Fruit fly (Drosophila melanogaster) whole organism, wandering third instar larva: ENCODE measurements around the gene nAChRalpha5.

Experiments
- CG32264 ChIP-seq: fragments of 200-800 bp; sonication (Bioruptor generic); optimal IDR thresholded peaks from 2 replicates; lab custom pipeline; 2016; ENCODE audit warnings: missing biosample characterization, missing genetic modification characterization
- CrebA ChIP-seq: fragments of 200-800 bp; sonication (Bioruptor generic); optimal IDR thresholded peaks from 2 replicates; lab custom pipeline; 2016; ENCODE audit warnings: missing biosample characterization, mild to moderate bottlenecking, missing genetic modification characterization, borderline replicate concordance
- Dfd ChIP-seq: fragments of >200 bp; optimal IDR thresholded peaks from 2 replicates; lab custom pipeline; 2017; ENCODE audit warnings: missing biosample characterization, missing genetic modification characterization
- Dif ChIP-seq: fragments of 200-275, 200-300 bp; sonication (Bioruptor generic); optimal IDR thresholded peaks from 2 replicates; lab custom pipeline; 2018; ENCODE audit warnings: missing biosample characterization, missing genetic modification characterization; ENCODE audit not compliant: partially characterized antibody
- Hr83 ChIP-seq: fragments of 200-300 bp; sonication (Bioruptor generic); optimal IDR thresholded peaks from 2 replicates; lab custom pipeline; 2016; ENCODE audit warnings: missing biosample characterization, mild to moderate bottlenecking, missing genetic modification characterization, moderate library complexity; ENCODE audit not compliant: poor library complexity, severe bottlenecking
- Jra ChIP-seq: sonication (Bioruptor generic); optimal IDR thresholded peaks from 2 replicates; lab custom pipeline; 2016; ENCODE audit warnings: missing biosample characterization, missing genetic modification characterization
- Mio ChIP-seq: sonication (Bioruptor generic); optimal IDR thresholded peaks from 2 replicates; lab custom pipeline; 2016; ENCODE audit warnings: missing biosample characterization, missing genetic modification characterization
- Myc ChIP-seq: fragments of >200 bp; optimal IDR thresholded peaks from 2 replicates; lab custom pipeline; 2017
- Vsx2 ChIP-seq: fragments of 200-300, 225-300 bp; sonication (Bioruptor generic); optimal IDR thresholded peaks from 2 replicates; lab custom pipeline; 2018; ENCODE audit warnings: missing biosample characterization, missing genetic modification characterization; ENCODE audit not compliant: partially characterized antibody
- br ChIP-seq: fragments of 200-800 bp; sonication (Bioruptor generic); optimal IDR thresholded peaks from 2 replicates; lab custom pipeline; 2016; ENCODE audit warnings: missing biosample characterization, missing genetic modification characterization
- fru ChIP-seq: fragments of 200-800 bp; sonication (Bioruptor generic); optimal IDR thresholded peaks from 3 replicates; lab custom pipeline; 2016; ENCODE audit warnings: missing biosample characterization, mild to moderate bottlenecking, missing genetic modification characterization
- h ChIP-seq: fragments of 200-800 bp; sonication (Bioruptor generic); optimal IDR thresholded peaks from 3 replicates; lab custom pipeline; 2016; ENCODE audit warnings: missing biosample characterization, mild to moderate bottlenecking, missing genetic modification characterization
- psq ChIP-seq: fragments of 200-800 bp; sonication (Bioruptor generic); optimal IDR thresholded peaks from 3 replicates; lab custom pipeline; 2017; ENCODE audit warnings: missing biosample characterization, mild to moderate bottlenecking, missing genetic modification characterization, moderate library complexity

- no peak for TF ChIP-seq CrebA (GFP tag; lab: Kevin White, UChicago)
- TF ChIP-seq CG32264: no peak
- TF ChIP-seq Jra (GFP tag; lab: Kevin White, UChicago): no peak
- TF ChIP-seq h (GFP tag; lab: Kevin White, UChicago): peak; percentile 9
- no peak for TF ChIP-seq Myc
- no peak for TF ChIP-seq Dif (GFP tag; lab: Kevin White, UChicago)
- TF ChIP-seq Dfd (GFP tag; lab: Kevin White, UChicago): no peak
- TF ChIP-seq psq (GFP tag; lab: Kevin White, UChicago): no peak
- no peak for TF ChIP-seq Vsx2
- no peak for TF ChIP-seq Mio (GFP tag; lab: Kevin White, UChicago)
- no peak for TF ChIP-seq br
- no peak for TF ChIP-seq Hr83 (GFP tag; lab: Kevin White, UChicago)
- TF ChIP-seq fru: peak; percentile 39
Measured at dm6 chr2L:14141238-14141637, 101.3 kb downstream of the nAChRalpha5 start.
